Fruit fly (Drosophila melanogaster) whole organism, embryonic: Measurements from ENCODE around the gene ast.

Experiments
- CG11695 ChIP-seq: fragments of 200-800 bp; sonication (Bioruptor generic); IDR thresholded peaks from 3 replicates; pipeline ENCODE4 v1.3.6; 2022; ENCODE audit warnings: missing biosample characterization, missing genetic modification characterization
- CG17328 ChIP-seq: fragments of 200-800 bp; sonication (Bioruptor generic); IDR thresholded peaks from 2 replicates; pipeline ENCODE4 v1.3.6; 2022; ENCODE audit warnings: missing biosample characterization, missing genetic modification characterization
- CG17802 ChIP-seq: fragments of 200-800 bp; sonication (Bioruptor generic); optimal IDR thresholded peaks from 2 replicates; lab custom pipeline; 2018; ENCODE audit warnings: missing biosample characterization, mild to moderate bottlenecking, missing genetic modification characterization, moderate library complexity
- CG3281 ChIP-seq: fragments of 200-800 bp; sonication (Bioruptor generic); optimal IDR thresholded peaks from 3 replicates; lab custom pipeline; 2017; ENCODE audit warnings: missing biosample characterization, mild to moderate bottlenecking, missing genetic modification characterization
- CG3407 ChIP-seq: fragments of 200-800 bp; sonication (Bioruptor generic); optimal IDR thresholded peaks from 2 replicates; lab custom pipeline; 2018; ENCODE audit warnings: missing biosample characterization, mild to moderate bottlenecking, missing genetic modification characterization
- CG3995 ChIP-seq: fragments of 200-800 bp; sonication (Bioruptor generic); optimal IDR thresholded peaks from 3 replicates; lab custom pipeline; 2016; ENCODE audit warnings: missing biosample characterization, missing genetic modification characterization
- CG4360 ChIP-seq: fragments of 200-800 bp; sonication (Bioruptor generic); IDR thresholded peaks from 2 replicates; pipeline ENCODE4 v1.3.6; 2022; ENCODE audit warnings: missing biosample characterization, missing genetic modification characterization
- CG4404 ChIP-seq: fragments of 200-800 bp; sonication (Bioruptor generic); IDR thresholded peaks from 2 replicates; pipeline ENCODE4 v1.3.6; 2022; ENCODE audit warnings: missing biosample characterization, missing genetic modification characterization
- CG4707 ChIP-seq: fragments of 200-800 bp; sonication (Bioruptor generic); optimal IDR thresholded peaks from 2 replicates; lab custom pipeline; 2018; ENCODE audit warnings: missing biosample characterization, mild to moderate bottlenecking, missing genetic modification characterization, moderate library complexity
- CG8359 ChIP-seq: fragments of 200-800 bp; sonication (Bioruptor generic); optimal IDR thresholded peaks from 2 replicates; lab custom pipeline; 2017; ENCODE audit warnings: missing biosample characterization, mild to moderate bottlenecking, missing genetic modification characterization, borderline replicate concordance
- CG9215 ChIP-seq: fragments of 200-800 bp; sonication (Bioruptor generic); IDR thresholded peaks from 2 replicates; pipeline ENCODE4 v1.3.6; 2022; ENCODE audit warnings: missing biosample characterization, missing genetic modification characterization
- CG9876 ChIP-seq: fragments of 200-800 bp; sonication (Bioruptor generic); optimal IDR thresholded peaks from 2 replicates; lab custom pipeline; 2016; ENCODE audit warnings: missing biosample characterization, missing genetic modification characterization
- D19B ChIP-seq: fragments of 200-800 bp; sonication (Bioruptor generic); optimal IDR thresholded peaks from 2 replicates; lab custom pipeline; 2017; ENCODE audit warnings: missing biosample characterization, mild to moderate bottlenecking, missing genetic modification characterization
- Dek ChIP-seq: fragments of 200-800 bp; sonication (Bioruptor generic); optimal IDR thresholded peaks from 3 replicates; lab custom pipeline; 2019; ENCODE audit warnings: missing biosample characterization, mild to moderate bottlenecking, missing genetic modification characterization, moderate library complexity
- Dll ChIP-seq: fragments of 200-800 bp; sonication (Bioruptor generic); IDR thresholded peaks from 4 replicates; pipeline ENCODE4 v1.3.6; 2022; ENCODE audit warnings: missing biosample characterization, missing genetic modification characterization; ENCODE audit not compliant: partially characterized antibody
- Doc2 ChIP-seq: fragments of 200-800 bp; sonication (Bioruptor generic); IDR thresholded peaks from 2 replicates; pipeline ENCODE4 v1.3.6; 2022; ENCODE audit warnings: missing biosample characterization, missing genetic modification characterization
- Doc3 ChIP-seq: fragments of 200-800 bp; sonication (Bioruptor generic); IDR thresholded peaks from 3 replicates; pipeline ENCODE4 v1.3.6; 2022; ENCODE audit warnings: missing biosample characterization, missing genetic modification characterization; ENCODE audit not compliant: partially characterized antibody
- E2f1 ChIP-seq: fragments of 200-800 bp; sonication (Bioruptor generic); IDR thresholded peaks from 2 replicates; pipeline ENCODE4 v1.3.6; 2022; ENCODE audit warnings: missing biosample characterization, missing genetic modification characterization
- Fer2 ChIP-seq: fragments of 200-800 bp; sonication (Bioruptor generic); optimal IDR thresholded peaks from 2 replicates; lab custom pipeline; 2018; ENCODE audit warnings: missing biosample characterization, mild to moderate bottlenecking, missing genetic modification characterization, moderate library complexity
- Max ChIP-seq: fragments of 200-800 bp; sonication (Bioruptor generic); optimal IDR thresholded peaks from 2 replicates; lab custom pipeline; 2016; ENCODE audit warnings: missing biosample characterization, mild to moderate bottlenecking, missing genetic modification characterization
- Oaz ChIP-seq: fragments of 200-800 bp; sonication (Bioruptor generic); IDR thresholded peaks from 2 replicates; pipeline ENCODE4 v1.3.6; 2022; ENCODE audit warnings: missing biosample characterization, missing genetic modification characterization
- PHDP ChIP-seq: fragments of 200-800 bp; sonication (Bioruptor generic); optimal IDR thresholded peaks from 3 replicates; lab custom pipeline; 2018; ENCODE audit warnings: missing biosample characterization, mild to moderate bottlenecking, missing genetic modification characterization, moderate library complexity
- amos ChIP-seq: fragments of 200-800 bp; sonication (Bioruptor generic); IDR thresholded peaks from 2 replicates; pipeline ENCODE4 v1.3.6; 2022; ENCODE audit warnings: missing biosample characterization, missing genetic modification characterization; ENCODE audit not compliant: partially characterized antibody
- dmrt11E ChIP-seq: fragments of 200-800 bp; sonication (Bioruptor generic); optimal IDR thresholded peaks from 3 replicates; lab custom pipeline; 2018; ENCODE audit warnings: missing biosample characterization, mild to moderate bottlenecking, missing genetic modification characterization, moderate library complexity
- ems ChIP-seq: fragments of 200-800 bp; sonication (Bioruptor generic); optimal IDR thresholded peaks from 3 replicates; lab custom pipeline; 2016; ENCODE audit warnings: missing biosample characterization, missing genetic modification characterization
- fru ChIP-seq: fragments of >200 bp; optimal IDR thresholded peaks from 2 replicates; lab custom pipeline; 2017
- ftz-f1 ChIP-seq: fragments of 200-800 bp; sonication (Bioruptor generic); optimal IDR thresholded peaks from 2 replicates; lab custom pipeline; 2016; ENCODE audit warnings: missing biosample characterization, missing genetic modification characterization
- gem ChIP-seq: fragments of 200-800 bp; sonication (Bioruptor generic); optimal IDR thresholded peaks from 2 replicates; lab custom pipeline; 2019; ENCODE audit warnings: missing biosample characterization, mild to moderate bottlenecking, missing genetic modification characterization, moderate library complexity
- gsb-n ChIP-seq: fragments of 200-800 bp; sonication (Bioruptor generic); optimal IDR thresholded peaks from 3 replicates; lab custom pipeline; 2018; ENCODE audit warnings: missing biosample characterization, mild to moderate bottlenecking, missing genetic modification characterization
- lola ChIP-seq, 3 experiments: fragments of >200 bp in 2 of 3; fragments of 200-800 bp in 1 of 3; sonication (Bioruptor generic) in 1 of 3; optimal IDR thresholded peaks; 2 replicates each; lab custom pipeline; 2017 to 2019; ENCODE audit warnings: missing biosample characterization in 3 of 3, missing genetic modification characterization in 3 of 3, mild to moderate bottlenecking in 1 of 3, moderate library complexity in 1 of 3
- luna ChIP-seq: fragments of 200-800 bp; sonication (Bioruptor generic); optimal IDR thresholded peaks from 2 replicates; lab custom pipeline; 2016; ENCODE audit warnings: missing biosample characterization, missing genetic modification characterization
- vnd ChIP-seq: fragments of 200-800 bp; sonication (Bioruptor generic); IDR thresholded peaks from 3 replicates; pipeline ENCODE4 v1.3.6; 2022; ENCODE audit warnings: missing biosample characterization, missing genetic modification characterization; ENCODE audit not compliant: partially characterized antibody

ast gene

DNA sequence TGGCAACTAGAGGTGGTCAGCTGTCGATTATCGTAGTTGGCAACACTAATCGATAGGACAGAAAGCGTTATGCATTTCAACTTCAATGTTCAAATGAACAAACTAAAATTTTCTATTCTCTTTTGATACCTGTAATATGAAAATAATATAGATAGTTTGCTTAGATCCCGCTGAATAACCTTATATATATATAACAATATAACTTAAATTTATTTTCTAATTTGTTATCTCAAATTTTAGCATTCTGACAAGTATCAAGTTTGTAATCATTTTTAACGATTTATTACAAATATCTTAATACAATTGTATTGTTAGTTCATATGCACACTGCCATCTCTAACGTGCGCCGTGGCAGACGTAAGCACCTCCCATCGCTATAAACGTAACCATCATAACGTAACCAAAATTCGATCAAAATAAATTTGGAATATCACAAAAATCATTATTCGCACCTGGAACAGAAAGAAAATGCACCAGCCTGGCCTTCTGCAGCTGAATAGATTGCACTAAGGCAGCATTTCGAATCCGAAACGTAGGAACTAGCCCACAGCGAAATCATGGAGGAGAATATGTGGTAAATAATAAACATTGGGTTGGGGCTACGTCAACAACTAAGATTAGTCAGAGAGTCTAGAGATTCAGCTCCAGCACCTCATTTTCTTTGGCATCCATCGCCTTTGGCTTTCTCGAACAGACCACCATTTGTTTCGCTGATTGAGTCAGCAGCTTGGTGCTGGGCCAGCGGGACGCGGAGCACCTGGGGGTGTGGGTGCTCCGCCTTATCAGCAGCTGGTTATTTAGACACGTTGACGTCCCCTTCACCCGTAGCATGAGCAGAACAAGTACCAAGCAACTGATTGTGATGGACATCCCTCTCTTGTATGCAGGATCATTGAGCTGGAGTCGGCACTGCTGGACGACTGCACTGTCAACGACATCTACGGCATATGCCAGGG is 51.5 kb downstream of the ast start, which contains the start of the genes Pino and TBC1D23 (continued):
- peak; percentile 63 for TF ChIP-seq CG4404 (GFP tag; lab: Robert Waterston, UW)
- peak; percentile 66 for TF ChIP-seq E2f1 (GFP tag; lab: Robert Waterston, UW)
- no peak for TF ChIP-seq fru (lab: Kevin White, UChicago)
- TF ChIP-seq Dll = peak; percentile 84
- TF ChIP-seq luna (GFP tag; lab: Kevin White, UChicago) = peak; percentile 28
- TF ChIP-seq CG3995 = peak; percentile 31
- no peak for TF ChIP-seq ftz-f1 (GFP tag; lab: Kevin White, UChicago)
- TF ChIP-seq CG17328 (GFP tag; lab: Robert Waterston, UW) = peak; percentile 70
- peak; percentile 67 for TF ChIP-seq CG3281 (GFP tag; lab: Kevin White, UChicago)
- TF ChIP-seq CG4707 (GFP tag; lab: Kevin White, UChicago) = no peak
- peak; percentile 75 for TF ChIP-seq CG9215 (GFP tag; lab: Robert Waterston, UW)
- peak; percentile 71 for TF ChIP-seq PHDP (tag; lab: Kevin White, UChicago)
- TF ChIP-seq CG9876 (GFP tag; lab: Kevin White, UChicago) = no peak
- peak; percentile 69 for TF ChIP-seq Dek (tag; lab: Kevin White, UChicago)
- TF ChIP-seq CG17802 (tag; lab: Kevin White, UChicago) = no peak
- TF ChIP-seq Fer2 = peak; percentile 49
- peak; percentile 74 for TF ChIP-seq dmrt11E (tag; lab: Kevin White, UChicago)
- peak; percentile 69 for TF ChIP-seq CG11695 (GFP tag; lab: Robert Waterston, UW)
- TF ChIP-seq D19B (GFP tag; lab: Kevin White, UChicago) = peak; percentile 25
- peak; percentile 61; the same call in 1 of the 2 replicates for TF ChIP-seq amos (GFP tag; lab: Robert Waterston, UW)
- no peak for TF ChIP-seq CG8359 (GFP tag; lab: Kevin White, UChicago)
- peak; percentile 64 for TF ChIP-seq Doc3 (GFP tag; lab: Robert Waterston, UW)
- peak; percentile 46; the same call in 1 of the 2 replicates for TF ChIP-seq Oaz (GFP tag; lab: Robert Waterston, UW)
- TF ChIP-seq CG4360 (GFP tag; lab: Robert Waterston, UW) = no peak
- TF ChIP-seq lola (GFP tag; optimal IDR thresholded peaks at IDR 0.05; lab: Kevin White, UChicago) = peak in 1 of 3 experiments; percentile 79
- TF ChIP-seq CG3407 (GFP tag; lab: Kevin White, UChicago) = peak; percentile 2
- TF ChIP-seq gem (tag; lab: Kevin White, UChicago) = peak; percentile 89
- peak; percentile 64 for TF ChIP-seq vnd
- no peak for TF ChIP-seq Doc2 (GFP tag; lab: Robert Waterston, UW)
- TF ChIP-seq gsb-n = peak; percentile 44
- TF ChIP-seq Max = peak; percentile 29
- TF ChIP-seq ems (GFP tag; lab: Kevin White, UChicago) = peak; percentile 21
